Worm (Caenorhabditis elegans) whole organism, L3 larva: ENCODE measurements around the gene srlf-13.

Source experiments
- nhr-12 ChIP-seq: fragments of 150-350 bp; optimal IDR thresholded peaks from 2 replicates; lab custom pipeline; 2014; ENCODE audit warnings: missing biosample characterization, missing genetic modification characterization
- tbx-2 ChIP-seq: sonication (generic microtip); optimal IDR thresholded peaks from 2 replicates; lab custom pipeline; 2016; ENCODE audit warnings: mild to moderate bottlenecking, missing genetic modification characterization, missing compliant biosample characterization
- unc-62 ChIP-seq: fragments of 150-350 bp; sonication (generic microtip); optimal IDR thresholded peaks from 4 replicates; lab custom pipeline; 2014; ENCODE audit warnings: missing biosample characterization, missing genetic modification reagents, missing genetic modification characterization
- zag-1 ChIP-seq: fragments of 150-350 bp; optimal IDR thresholded peaks from 2 replicates; lab custom pipeline; 2014; ENCODE audit warnings: missing biosample characterization, missing genetic modification characterization

DNA sequence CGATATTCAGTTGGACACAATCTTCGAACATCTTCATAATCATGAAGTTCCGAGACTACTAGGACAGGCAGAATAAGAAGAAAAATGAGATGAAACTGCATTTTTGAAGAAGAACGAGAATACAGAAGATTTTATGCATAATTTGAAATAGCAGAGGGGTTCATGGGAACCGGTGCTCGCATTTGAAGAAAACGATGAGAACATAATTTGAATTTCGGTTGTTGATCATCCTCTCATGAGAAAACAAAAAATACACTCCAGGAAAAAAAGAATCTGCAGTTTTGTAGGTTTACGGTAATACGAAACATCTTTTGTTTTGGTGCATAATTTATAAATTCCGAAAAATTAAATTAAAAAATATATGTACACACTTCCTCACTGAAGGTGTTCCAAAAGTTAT is 10.5 kb downstream of the srlf-13 start, which contains the start of gene srlf-11:
- TF ChIP-seq nhr-12 (no peak), zag-1 (tag; lab: Kevin White, UChicago) (no peak), unc-62 (GFP tag; lab: Kevin White, UChicago) (no peak), tbx-2 (tag; lab: Kevin White, UChicago) (no peak)
